Worm (Caenorhabditis elegans): ENCODE data around the gene H35B03.1.

ce11 chrIV:5751997-5752396, 26.6 kb downstream of the H35B03.1 start:
- TF ChIP-seq hlh-4 (tag; optimal IDR thresholded peaks at IDR 0.05) (no peak), tbx-2 (tag; optimal IDR thresholded peaks at IDR 0.05) (no peak), nhr-85 (tag) (no peak), ztf-4 (tag; optimal IDR thresholded peaks at IDR 0.05) (no peak), unc-62 (GFP tag; optimal IDR thresholded peaks at IDR 0.05) (no peak), fkh-10 (GFP tag; optimal IDR thresholded peaks at IDR 0.05) (no peak)

All from whole organism, L1 larva.